1 fruit fly cellular context compared by ENCODE assay signal in genomic region chrX:17292050-17292730, dm6.
A peak's percentile ranks its signal among the peaks of the same experiment; 100 is the strongest.
TF ChIP-seq lines count a peak whose summit lies in the region.

No protein-coding gene starts in this region.

TF ChIP-seq in whole organism, embryonic, 481 proteins besides CTCF, POLR2A, EP300 and RAD21 (continued from another document and continues in another):
- TF ChIP-seq CG15269 (tag; optimal IDR thresholded peaks at IDR 0.05; lab: Kevin White, UChicago) (peak; percentile 83), ac (GFP tag; optimal IDR thresholded peaks at IDR 0.05; lab: Kevin White, UChicago) (no peak), CG6272 (GFP tag; IDR thresholded peaks at IDR 0.05; lab: Robert Waterston, UW) (no peak), CG6689 (GFP tag; IDR thresholded peaks at IDR 0.05; lab: Robert Waterston, UW) (peak; percentile 62), CG32532 (GFP tag; IDR thresholded peaks at IDR 0.05; lab: Robert Waterston, UW) (peak; percentile 58; the same call in 1 of the 2 replicates), CG10321 (GFP tag; IDR thresholded peaks at IDR 0.05; lab: Robert Waterston, UW) (no peak), CG30403 (GFP tag; optimal IDR thresholded peaks at IDR 0.05; lab: Kevin White, UChicago) (peak; percentile 74), CG18599 (GFP tag; optimal IDR thresholded peaks at IDR 0.05; lab: Kevin White, UChicago) (peak; percentile 83), Bteb2 (GFP tag; optimal IDR thresholded peaks at IDR 0.05; lab: Kevin White, UChicago) (peak; percentile 58), CG10366 (GFP tag; IDR thresholded peaks at IDR 0.05; lab: Robert Waterston, UW) (peak; percentile 56), CG2202 (tag; optimal IDR thresholded peaks at IDR 0.05; lab: Kevin White, UChicago) (no peak), D (optimal IDR thresholded peaks at IDR 0.05; lab: Kevin White, UChicago) (no peak), D (GFP tag; optimal IDR thresholded peaks at IDR 0.05; lab: Kevin White, UChicago) (peak; percentile 54), CG3407 (GFP tag; optimal IDR thresholded peaks at IDR 0.05; lab: Kevin White, UChicago) (no peak), CG12299 (tag; optimal IDR thresholded peaks at IDR 0.05; lab: Kevin White, UChicago) (peak; percentile 30), CG12391 (tag; optimal IDR thresholded peaks at IDR 0.05; lab: Kevin White, UChicago) (peak; percentile 71), CG8478 (optimal IDR thresholded peaks at IDR 0.05; lab: Kevin White, UChicago) (no peak), CG12071 (GFP tag; optimal IDR thresholded peaks at IDR 0.05; lab: Kevin White, UChicago) (peak; percentile 51), insv (GFP tag; optimal IDR thresholded peaks at IDR 0.05; lab: Kevin White, UChicago) (no peak), CG1792 (GFP tag; optimal IDR thresholded peaks at IDR 0.05; lab: Kevin White, UChicago) (no peak), CrebB (tag; optimal IDR thresholded peaks at IDR 0.05; lab: Kevin White, UChicago) (no peak), CG10462 (GFP tag; optimal IDR thresholded peaks at IDR 0.05; lab: Kevin White, UChicago) (no peak), Gsc (GFP tag; IDR thresholded peaks at IDR 0.05; lab: Robert Waterston, UW) (no peak), CG12104 (GFP tag; optimal IDR thresholded peaks at IDR 0.05; lab: Kevin White, UChicago) (peak; percentile 57), CG9797 (GFP tag; optimal IDR thresholded peaks at IDR 0.05; lab: Kevin White, UChicago) (no peak), CG32772 (GFP tag; IDR thresholded peaks at IDR 0.05; lab: Robert Waterston, UW) (peak; percentile 38), Dip3 (GFP tag; optimal IDR thresholded peaks at IDR 0.05; lab: Kevin White, UChicago) (peak; percentile 62), CG16815 (GFP tag; optimal IDR thresholded peaks at IDR 0.05; lab: Kevin White, UChicago) (peak; percentile 18), nmo (GFP tag; optimal IDR thresholded peaks at IDR 0.05; lab: Kevin White, UChicago) (peak; percentile 77), gro (GFP tag; optimal IDR thresholded peaks at IDR 0.05; lab: Kevin White, UChicago) (no peak), slbo (GFP tag; IDR thresholded peaks at IDR 0.05; lab: Robert Waterston, UW) (peak; percentile 63), ind (GFP tag; optimal IDR thresholded peaks at IDR 0.05; lab: Kevin White, UChicago) (peak; percentile 67), CG4707 (GFP tag; optimal IDR thresholded peaks at IDR 0.05; lab: Kevin White, UChicago) (no peak), bcd (GFP tag; optimal IDR thresholded peaks at IDR 0.05; lab: Kevin White, UChicago) (peak; percentile 75), jumu (GFP tag; optimal IDR thresholded peaks at IDR 0.05; lab: Kevin White, UChicago) (peak; percentile 11), stwl (tag; optimal IDR thresholded peaks at IDR 0.05; lab: Kevin White, UChicago) (peak; percentile 15), salm (tag; optimal IDR thresholded peaks at IDR 0.05; lab: Kevin White, UChicago) (peak; percentile 58), ttk (GFP tag; IDR thresholded peaks at IDR 0.05; lab: Robert Waterston, UW) (peak; percentile 40; the same call in 1 of the 2 replicates), hth (optimal IDR thresholded peaks at IDR 0.05; lab: Kevin White, UChicago) (no peak), GATAe (GFP tag; conservative IDR thresholded peaks at IDR 0.05; lab: Robert Waterston, UW) (no peak), Rx (GFP tag; IDR thresholded peaks at IDR 0.05; lab: Robert Waterston, UW) (no peak; the same call in 1 of the 2 replicates), twi (tag; optimal IDR thresholded peaks at IDR 0.05; lab: Kevin White, UChicago) (peak; percentile 32), exex (tag; optimal IDR thresholded peaks at IDR 0.05; lab: Kevin White, UChicago) (peak; percentile 97), pzg (GFP tag; optimal IDR thresholded peaks at IDR 0.05; lab: Kevin White, UChicago) (no peak), Hr39 (optimal IDR thresholded peaks at IDR 0.05; lab: Kevin White, UChicago) (no peak), CG31224 (GFP tag; IDR thresholded peaks at IDR 0.05; lab: Robert Waterston, UW) (no peak), ftz-f1 (GFP tag; optimal IDR thresholded peaks at IDR 0.05; lab: Kevin White, UChicago) (no peak), CG13424 (tag; optimal IDR thresholded peaks at IDR 0.05; lab: Kevin White, UChicago) (peak; percentile 85), MTF-1 (GFP tag; optimal IDR thresholded peaks at IDR 0.05; lab: Kevin White, UChicago; ENCODE audit: borderline replicate concordance) (no peak), CoRest (tag; optimal IDR thresholded peaks at IDR 0.05; lab: Kevin White, UChicago) (peak; percentile 87), CG3838 (GFP tag; optimal IDR thresholded peaks at IDR 0.05; lab: Kevin White, UChicago) (no peak), nom (GFP tag; optimal IDR thresholded peaks at IDR 0.05; lab: Kevin White, UChicago) (no peak), lbe (GFP tag; optimal IDR thresholded peaks at IDR 0.05; lab: Kevin White, UChicago) (no peak), Bgb (GFP tag; IDR thresholded peaks at IDR 0.05; lab: Robert Waterston, UW; ENCODE audit: partially characterized antibody) (no peak), CG8290 (GFP tag; optimal IDR thresholded peaks at IDR 0.05; lab: Kevin White, UChicago) (peak; percentile 3), CG8290 (tag; optimal IDR thresholded peaks at IDR 0.05; lab: Kevin White, UChicago) (peak in 1 of 2 experiments; percentile 60), HLH54F (GFP tag; optimal IDR thresholded peaks at IDR 0.05; lab: Kevin White, UChicago) (peak; percentile 63), slp2 (GFP tag; optimal IDR thresholded peaks at IDR 0.05; lab: Kevin White, UChicago) (peak; percentile 33), wdn (GFP tag; IDR thresholded peaks at IDR 0.05; lab: Robert Waterston, UW) (no peak), CG2116 (GFP tag; optimal IDR thresholded peaks at IDR 0.05; lab: Kevin White, UChicago) (peak; percentile 26), Ets97D (GFP tag; optimal IDR thresholded peaks at IDR 0.05; lab: Kevin White, UChicago) (no peak), Dip2 (GFP tag; IDR thresholded peaks at IDR 0.05; lab: Robert Waterston, UW) (no peak), CG34224 (GFP tag; IDR thresholded peaks at IDR 0.05; lab: Robert Waterston, UW; ENCODE audit: partially characterized antibody) (no peak), NFAT (GFP tag; IDR thresholded peaks at IDR 0.05; lab: Robert Waterston, UW) (no peak), fru (optimal IDR thresholded peaks at IDR 0.05; lab: Kevin White, UChicago) (no peak), CG8089 (GFP tag; optimal IDR thresholded peaks at IDR 0.05; lab: Kevin White, UChicago) (no peak), CG17361 (GFP tag; IDR thresholded peaks at IDR 0.05; lab: Robert Waterston, UW) (peak; percentile 78), HmgD (GFP tag; optimal IDR thresholded peaks at IDR 0.05; lab: Kevin White, UChicago) (no peak), Drgx (GFP tag; IDR thresholded peaks at IDR 0.05; lab: Robert Waterston, UW) (no peak), Bdp1 (GFP tag; optimal IDR thresholded peaks at IDR 0.05; lab: Kevin White, UChicago) (no peak), ham (GFP tag; IDR thresholded peaks at IDR 0.05; lab: Robert Waterston, UW) (no peak), Hmx (GFP tag; optimal IDR thresholded peaks at IDR 0.05; lab: Kevin White, UChicago) (peak; percentile 49), gcm (GFP tag; optimal IDR thresholded peaks at IDR 0.05; lab: Kevin White, UChicago) (peak; percentile 40), seq (GFP tag; IDR thresholded peaks at IDR 0.05; lab: Robert Waterston, UW) (peak; percentile 70; the same call in 1 of the 2 replicates), ken (GFP tag; IDR thresholded peaks at IDR 0.05; lab: Robert Waterston, UW) (peak; percentile 64; the same call in 2 of the 3 replicates), Camta (GFP tag; optimal IDR thresholded peaks at IDR 0.05; lab: Kevin White, UChicago) (peak; percentile 41), CG1832 (GFP tag; optimal IDR thresholded peaks at IDR 0.05; lab: Kevin White, UChicago) (no peak), Mes4 (GFP tag; optimal IDR thresholded peaks at IDR 0.05; lab: Kevin White, UChicago) (no peak), lov (optimal IDR thresholded peaks at IDR 0.05; lab: Kevin White, UChicago) (no peak), lov (GFP tag; IDR thresholded peaks at IDR 0.05; lab: Robert Waterston, UW) (no peak), stc (GFP tag; IDR thresholded peaks at IDR 0.05; lab: Robert Waterston, UW) (peak; percentile 48), CG8765 (GFP tag; IDR thresholded peaks at IDR 0.05; lab: Robert Waterston, UW) (no peak), Sox102F (GFP tag; optimal IDR thresholded peaks at IDR 0.05; lab: Kevin White, UChicago) (peak; percentile 75), lola (GFP tag; optimal IDR thresholded peaks at IDR 0.05; lab: Kevin White, UChicago) (peak in 1 of 3 experiments; percentile 16), wor (GFP tag; IDR thresholded peaks at IDR 0.05; lab: Robert Waterston, UW) (peak; percentile 56), CG10654 (GFP tag; optimal IDR thresholded peaks at IDR 0.05; lab: Kevin White, UChicago) (peak; percentile 39), ranshi (GFP tag; IDR thresholded peaks at IDR 0.05; lab: Robert Waterston, UW) (peak; percentile 49; the same call in 1 of the 2 replicates), dati (GFP tag; IDR thresholded peaks at IDR 0.05; lab: Robert Waterston, UW) (peak; percentile 18; the same call in 1 of the 2 replicates), CG14667 (GFP tag; IDR thresholded peaks at IDR 0.05; lab: Robert Waterston, UW) (no peak), CG15479 (GFP tag; optimal IDR thresholded peaks at IDR 0.05; lab: Kevin White, UChicago) (no peak), tll (GFP tag; optimal IDR thresholded peaks at IDR 0.05; lab: Kevin White, UChicago) (no peak), CHES-1-like (GFP tag; optimal IDR thresholded peaks at IDR 0.05; lab: Kevin White, UChicago) (peak; percentile 25), Nf-YC (tag; optimal IDR thresholded peaks at IDR 0.05; lab: Kevin White, UChicago) (peak; percentile 60), CG12236 (GFP tag; optimal IDR thresholded peaks at IDR 0.05; lab: Kevin White, UChicago) (peak; percentile 21), CG7963 (GFP tag; IDR thresholded peaks at IDR 0.05; lab: Robert Waterston, UW; ENCODE audit: partially characterized antibody) (no peak), CG12942 (GFP tag; optimal IDR thresholded peaks at IDR 0.05; lab: Kevin White, UChicago) (no peak), CG2678 (tag; optimal IDR thresholded peaks at IDR 0.05; lab: Kevin White, UChicago) (peak; percentile 88), CG1024 (GFP tag; IDR thresholded peaks at IDR 0.05; lab: Robert Waterston, UW) (no peak), pb (GFP tag; optimal IDR thresholded peaks at IDR 0.05; lab: Kevin White, UChicago) (no peak), Xbp1 (GFP tag; optimal IDR thresholded peaks at IDR 0.05; lab: Kevin White, UChicago) (peak; percentile 63), Hmr (GFP tag; optimal IDR thresholded peaks at IDR 0.05; lab: Kevin White, UChicago) (peak; percentile 80), gsb (GFP tag; IDR thresholded peaks at IDR 0.05; lab: Robert Waterston, UW) (peak; percentile 26; the same call in 1 of the 2 replicates), CG11247 (GFP tag; IDR thresholded peaks at IDR 0.05; lab: Robert Waterston, UW) (no peak), ato (GFP tag; IDR thresholded peaks at IDR 0.05; lab: Robert Waterston, UW; ENCODE audit: partially characterized antibody) (no peak), psq (GFP tag; optimal IDR thresholded peaks at IDR 0.05; lab: Kevin White, UChicago) (no peak), CG33213 (GFP tag; optimal IDR thresholded peaks at IDR 0.05; lab: Kevin White, UChicago) (peak; percentile 12), Sry-δ (GFP tag; optimal IDR thresholded peaks at IDR 0.05; lab: Kevin White, UChicago) (no peak), maf-S (GFP tag; optimal IDR thresholded peaks at IDR 0.05; lab: Kevin White, UChicago) (no peak), Usf (GFP tag; optimal IDR thresholded peaks at IDR 0.05; lab: Kevin White, UChicago) (peak; percentile 36), disco-r (GFP tag; optimal IDR thresholded peaks at IDR 0.05; lab: Kevin White, UChicago) (no peak), ci (GFP tag; IDR thresholded peaks at IDR 0.05; lab: Robert Waterston, UW) (peak; percentile 79; the same call in 2 of the 3 replicates), trh (GFP tag; optimal IDR thresholded peaks at IDR 0.05; lab: Kevin White, UChicago) (no peak), CG4328 (GFP tag; optimal IDR thresholded peaks at IDR 0.05; lab: Kevin White, UChicago) (peak; percentile 55), CG2712 (tag; optimal IDR thresholded peaks at IDR 0.05; lab: Kevin White, UChicago) (peak; percentile 68), cg (GFP tag; optimal IDR thresholded peaks at IDR 0.05; lab: Kevin White, UChicago) (no peak), Eip74EF (GFP tag; optimal IDR thresholded peaks at IDR 0.05; lab: Kevin White, UChicago) (peak in 1 of 2 experiments; percentile 75), peb (GFP tag; IDR thresholded peaks at IDR 0.05; lab: Robert Waterston, UW) (no peak), mam (GFP tag; optimal IDR thresholded peaks at IDR 0.05; lab: Kevin White, UChicago) (peak; percentile 63), CG11695 (GFP tag; IDR thresholded peaks at IDR 0.05; lab: Robert Waterston, UW) (peak; percentile 76; the same call in 2 of the 3 replicates), trem (tag; optimal IDR thresholded peaks at IDR 0.05; lab: Kevin White, UChicago) (no peak), Poxn (GFP tag; IDR thresholded peaks at IDR 0.05; lab: Robert Waterston, UW) (no peak), kah (GFP tag; optimal IDR thresholded peaks at IDR 0.05; lab: Kevin White, UChicago) (peak; percentile 50), fd3F (GFP tag; optimal IDR thresholded peaks at IDR 0.05; lab: Kevin White, UChicago) (peak; percentile 64), wek (GFP tag; optimal IDR thresholded peaks at IDR 0.05; lab: Kevin White, UChicago) (peak; percentile 14), rib (GFP tag; IDR thresholded peaks at IDR 0.05; lab: Robert Waterston, UW) (no peak), B-H2 (GFP tag; optimal IDR thresholded peaks at IDR 0.05; lab: Kevin White, UChicago) (peak; percentile 94), Asciz (GFP tag; optimal IDR thresholded peaks at IDR 0.05; lab: Kevin White, UChicago) (peak; percentile 39), CG5245 (GFP tag; optimal IDR thresholded peaks at IDR 0.05; lab: Kevin White, UChicago) (peak; percentile 29), CG13296 (GFP tag; optimal IDR thresholded peaks at IDR 0.05; lab: Kevin White, UChicago) (peak; percentile 77), her (GFP tag; optimal IDR thresholded peaks at IDR 0.05; lab: Kevin White, UChicago) (peak; percentile 15), sna (GFP tag; IDR thresholded peaks at IDR 0.05; lab: Robert Waterston, UW; ENCODE audit: partially characterized antibody) (no peak), pho (GFP tag; optimal IDR thresholded peaks at IDR 0.05; lab: Kevin White, UChicago) (peak; percentile 7), Opbp (GFP tag; IDR thresholded peaks at IDR 0.05; lab: Robert Waterston, UW; ENCODE audit: partially characterized antibody) (no peak), Kr (GFP tag; optimal IDR thresholded peaks at IDR 0.05; lab: Kevin White, UChicago) (no peak)
